Worm (Caenorhabditis elegans) whole organism, L3 larva: ENCODE data around the gene nhr-213.
A peak's percentile ranks its signal among the peaks of the same experiment; 100 is the strongest.

Experiments
- R02D3.7 ChIP-seq: fragments of 150-350 bp; optimal IDR thresholded peaks from 2 replicates; lab custom pipeline; 2014; ENCODE audit warnings: missing biosample characterization, missing genetic modification characterization
- ZK546.5 ChIP-seq: sonication (generic microtip); optimal IDR thresholded peaks from 2 replicates; lab custom pipeline; 2017; ENCODE audit warnings: missing biosample characterization, missing genetic modification characterization
- aly-2 ChIP-seq: fragments of 150-350 bp; optimal IDR thresholded peaks from 2 replicates; lab custom pipeline; 2014; ENCODE audit warnings: missing biosample characterization, missing genetic modification characterization
- ama-1 ChIP-seq: fragments of 150-350 bp; optimal IDR thresholded peaks from 2 replicates; lab custom pipeline; 2018
- ceh-16 ChIP-seq: sonication (generic microtip); optimal IDR thresholded peaks from 2 replicates; lab custom pipeline; 2017; ENCODE audit warnings: missing biosample characterization, missing genetic modification characterization
- ceh-28 ChIP-seq: fragments of 150-350 bp; optimal IDR thresholded peaks from 2 replicates; lab custom pipeline; 2014; ENCODE audit warnings: missing biosample characterization, missing genetic modification reagents, missing genetic modification characterization
- ceh-82 ChIP-seq: fragments of 150-350 bp; optimal IDR thresholded peaks from 2 replicates; lab custom pipeline; 2014; ENCODE audit warnings: missing biosample characterization, missing genetic modification characterization
- ceh-9 ChIP-seq: sonication (generic microtip); optimal IDR thresholded peaks from 2 replicates; lab custom pipeline; 2018; ENCODE audit warnings: missing biosample characterization, missing genetic modification characterization
- egl-27 ChIP-seq: sonication (generic microtip); optimal IDR thresholded peaks from 4 replicates; lab custom pipeline; 2017; ENCODE audit warnings: missing biosample characterization, missing genetic modification reagents, missing genetic modification characterization
- egl-5 ChIP-seq: fragments of 150-350 bp; optimal IDR thresholded peaks from 2 replicates; lab custom pipeline; 2017; ENCODE audit warnings: missing biosample characterization, missing genetic modification reagents, missing genetic modification characterization, inconsistent platforms
- elt-1 ChIP-seq: fragments of 150-350 bp; optimal IDR thresholded peaks from 2 replicates; lab custom pipeline; 2014; ENCODE audit warnings: missing biosample characterization, missing genetic modification characterization
- elt-2 ChIP-seq: sonication (generic microtip); optimal IDR thresholded peaks from 2 replicates; lab custom pipeline; 2016; ENCODE audit warnings: missing genetic modification reagents, mild to moderate bottlenecking, missing genetic modification characterization, missing compliant biosample characterization
- elt-3 ChIP-seq, 3 experiments: fragments of 150-350 bp in 1 of 3; sonication (generic microtip) in 2 of 3; optimal IDR thresholded peaks; 2 replicates in 2 of 3; 4 replicates in 1 of 3; lab custom pipeline; 2014 to 2017; ENCODE audit warnings: missing biosample characterization in 3 of 3, missing genetic modification characterization in 3 of 3
- eor-1 ChIP-seq, 2 experiments: fragments of 150-350 bp; optimal IDR thresholded peaks; 2 replicates each; lab custom pipeline; 2014 to 2018; ENCODE audit warnings: missing biosample characterization in 2 of 2, missing genetic modification characterization in 2 of 2
- fkh-10 ChIP-seq: sonication (generic microtip); optimal IDR thresholded peaks from 2 replicates; lab custom pipeline; 2017; ENCODE audit warnings: missing biosample characterization, missing genetic modification reagents, missing genetic modification characterization
- fos-1 ChIP-seq: fragments of 150-350 bp; optimal IDR thresholded peaks from 2 replicates; lab custom pipeline; 2014; ENCODE audit warnings: missing biosample characterization, missing genetic modification characterization
- hmg-11 ChIP-seq: sonication (generic microtip); optimal IDR thresholded peaks from 2 replicates; lab custom pipeline; 2016; ENCODE audit warnings: missing genetic modification characterization, missing compliant biosample characterization
- jun-1 ChIP-seq: fragments of 150-350 bp; optimal IDR thresholded peaks from 2 replicates; lab custom pipeline; 2014; ENCODE audit warnings: missing biosample characterization, missing genetic modification reagents, missing genetic modification characterization
- lin-15B ChIP-seq: fragments of 150-350 bp; optimal IDR thresholded peaks from 2 replicates; lab custom pipeline; 2014; ENCODE audit warnings: missing biosample characterization, missing genetic modification characterization
- lin-39 ChIP-seq: fragments of 150-350 bp; optimal IDR thresholded peaks from 2 replicates; lab custom pipeline; 2018; ENCODE audit warnings: missing biosample characterization, missing genetic modification reagents, missing genetic modification characterization
- lsy-12 ChIP-seq: sonication (generic microtip); optimal IDR thresholded peaks from 2 replicates; lab custom pipeline; 2016; ENCODE audit warnings: mild to moderate bottlenecking, missing genetic modification characterization, missing compliant biosample characterization
- mdl-1 ChIP-seq: fragments of 150-350 bp; optimal IDR thresholded peaks from 2 replicates; lab custom pipeline; 2014; ENCODE audit warnings: missing biosample characterization, missing genetic modification characterization
- nfya-1 ChIP-seq: sonication (generic microtip); optimal IDR thresholded peaks from 2 replicates; lab custom pipeline; 2017; ENCODE audit warnings: missing genetic modification characterization, mild to moderate bottlenecking, missing compliant biosample characterization, antibody characterized with exemption, moderate library complexity; ENCODE audit not compliant: insufficient read depth
- nhr-11 ChIP-seq: fragments of 150-350 bp; optimal IDR thresholded peaks from 2 replicates; lab custom pipeline; 2014; ENCODE audit warnings: missing biosample characterization, missing genetic modification characterization
- nhr-23 ChIP-seq: fragments of 150-350 bp; optimal IDR thresholded peaks from 2 replicates; lab custom pipeline; 2014; ENCODE audit warnings: missing biosample characterization, missing genetic modification reagents, missing genetic modification characterization
- nhr-43 ChIP-seq: sonication (generic microtip); optimal IDR thresholded peaks from 2 replicates; lab custom pipeline; 2016; ENCODE audit warnings: mild to moderate bottlenecking, missing genetic modification characterization, missing compliant biosample characterization; ENCODE audit not compliant: poor library complexity, severe bottlenecking
- nhr-67 ChIP-seq: fragments of 150-350 bp; optimal IDR thresholded peaks from 2 replicates; lab custom pipeline; 2014; ENCODE audit warnings: missing biosample characterization, missing genetic modification characterization
- nhr-77 ChIP-seq: fragments of 150-350 bp; optimal IDR thresholded peaks from 2 replicates; lab custom pipeline; 2014; ENCODE audit warnings: missing biosample characterization, missing genetic modification characterization
- pha-4 ChIP-seq: fragments of 150-350 bp; optimal IDR thresholded peaks from 2 replicates; lab custom pipeline; 2014; ENCODE audit warnings: missing biosample characterization, missing genetic modification reagents, missing genetic modification characterization
- pqm-1 ChIP-seq: fragments of 150-350 bp; optimal IDR thresholded peaks from 2 replicates; lab custom pipeline; 2017; ENCODE audit warnings: missing biosample characterization, missing genetic modification characterization, inconsistent platforms
- sea-2 ChIP-seq: fragments of 150-350 bp; sonication (generic microtip); optimal IDR thresholded peaks from 4 replicates; lab custom pipeline; 2014; ENCODE audit warnings: missing biosample characterization, missing genetic modification reagents, missing genetic modification characterization
- skn-1 ChIP-seq: fragments of 150-350 bp; optimal IDR thresholded peaks from 2 replicates; lab custom pipeline; 2014; ENCODE audit warnings: missing biosample characterization, missing genetic modification characterization
- snpc-4 ChIP-seq: fragments of 150-350 bp; optimal IDR thresholded peaks from 2 replicates; lab custom pipeline; 2014; ENCODE audit warnings: missing biosample characterization, missing genetic modification characterization
- zag-1 ChIP-seq: fragments of 150-350 bp; optimal IDR thresholded peaks from 2 replicates; lab custom pipeline; 2014; ENCODE audit warnings: missing biosample characterization, missing genetic modification characterization
- ztf-4 ChIP-seq: fragments of 150-350 bp; optimal IDR thresholded peaks from 2 replicates; lab custom pipeline; 2014; ENCODE audit warnings: missing biosample characterization, missing genetic modification characterization

The nhr-213 gene

ce11 chrV:15880705-15881104 lies 15.9 kb downstream of the nhr-213 start (continued):
- TF ChIP-seq skn-1 (tag; lab: Kevin White, UChicago), result peak; percentile 97

- TF ChIP-seq elt-2 (tag; lab: Kevin White, UChicago) (peak; percentile 52), pha-4 (tag; lab: Kevin White, UChicago) (peak; percentile 26), ama-1 (lab: Kevin White, UChicago) (no peak), pqm-1 (tag; lab: Kevin White, UChicago) (peak; percentile 66)
Observed at ce11 chrV:15880033-15880432, 16.5 kb downstream of the nhr-213 start.

- TF ChIP-seq pqm-1 (tag; lab: Kevin White, UChicago), result no peak
- TF ChIP-seq ztf-4 (tag; lab: Kevin White, UChicago), result no peak
- TF ChIP-seq nfya-1 (tag; lab: Kevin White, UChicago), result no peak
- TF ChIP-seq egl-5, result no peak
- no peak for TF ChIP-seq R02D3.7 (tag; lab: Kevin White, UChicago)
- TF ChIP-seq sea-2 (GFP tag; lab: Kevin White, UChicago), result no peak
- TF ChIP-seq hmg-11 (tag; lab: Kevin White, UChicago), result no peak
- no peak for TF ChIP-seq ceh-28 (tag; lab: Kevin White, UChicago)
- no peak for TF ChIP-seq ama-1 (lab: Kevin White, UChicago)
- TF ChIP-seq fos-1, result no peak
- TF ChIP-seq mdl-1, result no peak
- no peak for TF ChIP-seq elt-1 (tag; lab: Kevin White, UChicago)
- TF ChIP-seq elt-2 (tag; lab: Kevin White, UChicago), result no peak
- no peak for TF ChIP-seq ZK546.5
- TF ChIP-seq fkh-10 (GFP tag; lab: Kevin White, UChicago), result no peak
- TF ChIP-seq aly-2 (tag; lab: Kevin White, UChicago), result no peak
Observed at ce11 chrV:15879508-15879907, 17.1 kb downstream of the nhr-213 start, which contains the start of gene nhr-84. Gene nhr-84 (minus strand): TSS chrV:15879608.

ce11 chrV:15876308-15876707 lies 20.3 kb downstream of the nhr-213 start, which contains the start of gene nhr-102:
Gene nhr-102 (minus strand): TSS chrV:15876408.
- no peak for TF ChIP-seq ceh-9 (tag; lab: Kevin White, UChicago)
- no peak for TF ChIP-seq elt-3 (tag; optimal IDR thresholded peaks at IDR 0.05; lab: Kevin White, UChicago)
- no peak for TF ChIP-seq egl-27 (tag; lab: Kevin White, UChicago)
- TF ChIP-seq elt-2 (tag; lab: Kevin White, UChicago), result peak; percentile 25
- TF ChIP-seq, all 47 proteins: peak for 1

- peak; percentile 36 for TF ChIP-seq lin-15B (tag; lab: Kevin White, UChicago)
- peak; percentile 34 for TF ChIP-seq ama-1 (lab: Kevin White, UChicago)
- peak; percentile 69 for TF ChIP-seq nfya-1 (tag; lab: Kevin White, UChicago)
- no peak for TF ChIP-seq ceh-9 (tag; lab: Kevin White, UChicago)
- no peak for TF ChIP-seq nhr-23 (tag; lab: Kevin White, UChicago)
- no peak for TF ChIP-seq zag-1 (tag; lab: Kevin White, UChicago)
- TF ChIP-seq R02D3.7 (tag; lab: Kevin White, UChicago), result peak; percentile 36
- no peak for TF ChIP-seq sea-2 (GFP tag; lab: Kevin White, UChicago)
- TF ChIP-seq aly-2 (tag; lab: Kevin White, UChicago), result no peak
- peak; percentile 66 for TF ChIP-seq lsy-12
- TF ChIP-seq pqm-1 (tag; lab: Kevin White, UChicago), result peak; percentile 53
- peak; percentile 86 for TF ChIP-seq lin-39 (tag; lab: Kevin White, UChicago)
- peak; percentile 18 for TF ChIP-seq nhr-11
- peak; percentile 45 for TF ChIP-seq nhr-77 (tag; lab: Kevin White, UChicago)
- no peak for TF ChIP-seq nhr-67 (tag; lab: Kevin White, UChicago)
- peak; percentile 87 for TF ChIP-seq nhr-43 (tag; lab: Kevin White, UChicago)
- TF ChIP-seq ceh-16 (tag; lab: Kevin White, UChicago), result peak; percentile 13
- peak; percentile 69 for TF ChIP-seq elt-2 (tag; lab: Kevin White, UChicago)
- TF ChIP-seq ZK546.5, result no peak
- TF ChIP-seq elt-1 (tag; lab: Kevin White, UChicago), result no peak
- peak; percentile 52 for TF ChIP-seq jun-1 (tag; lab: Kevin White, UChicago)
- peak in 1 of 3 experiments; percentile 67 for TF ChIP-seq elt-3 (tag; optimal IDR thresholded peaks at IDR 0.05; lab: Kevin White, UChicago)
- peak; percentile 74 for TF ChIP-seq skn-1 (tag; lab: Kevin White, UChicago)
- peak; percentile 36 for TF ChIP-seq ztf-4 (tag; lab: Kevin White, UChicago)
- TF ChIP-seq ceh-82 (tag; lab: Kevin White, UChicago), result peak; percentile 66
- TF ChIP-seq eor-1 (tag; optimal IDR thresholded peaks at IDR 0.05; lab: Kevin White, UChicago), result no peak
- peak; percentile 35 for TF ChIP-seq snpc-4 (tag; lab: Kevin White, UChicago)
- no peak for TF ChIP-seq mdl-1
Observed at ce11 chrV:15873762-15874161, 22.8 kb downstream of the nhr-213 start.
